Worm (Caenorhabditis elegans) whole organism, early embryonic: ENCODE measurements around the gene H38K22.9.

Experiments used
- B0310.2 ChIP-seq: sonication (generic microtip); optimal IDR thresholded peaks from 2 replicates; lab custom pipeline; 2016; ENCODE audit warnings: mild to moderate bottlenecking, missing genetic modification characterization, missing compliant biosample characterization
- ama-1 ChIP-seq: fragments of 150-350 bp; optimal IDR thresholded peaks from 2 replicates; lab custom pipeline; 2014
- ceh-13 ChIP-seq: fragments of 200-800 bp; sonication (Bioruptor generic); optimal IDR thresholded peaks from 2 replicates; lab custom pipeline; 2018; ENCODE audit warnings: mild to moderate bottlenecking, missing genetic modification characterization, missing compliant biosample characterization
- ceh-36 ChIP-seq: sonication (generic microtip); optimal IDR thresholded peaks from 2 replicates; lab custom pipeline; 2016; ENCODE audit warnings: missing genetic modification characterization, inconsistent platforms, missing compliant biosample characterization
- ets-7 ChIP-seq: sonication (generic microtip); optimal IDR thresholded peaks from 2 replicates; lab custom pipeline; 2016; ENCODE audit warnings: missing genotype, missing genetic modification characterization, missing compliant biosample characterization
- hmbx-1 ChIP-seq: sonication (generic microtip); optimal IDR thresholded peaks from 2 replicates; lab custom pipeline; 2016; ENCODE audit warnings: mild to moderate bottlenecking, missing genetic modification characterization, missing compliant biosample characterization
- pes-1 ChIP-seq: fragments of 200-800 bp; sonication (Bioruptor generic); IDR thresholded peaks from 2 replicates; pipeline ENCODE4 v1.3.6; 2022; ENCODE audit warnings: missing genetic modification reagents, missing genetic modification characterization, missing compliant biosample characterization
- scrt-1 ChIP-seq: fragments of 200-800 bp; sonication (Bioruptor generic); IDR thresholded peaks from 2 replicates; pipeline ENCODE4 v1.3.6; 2022; ENCODE audit warnings: missing genetic modification characterization, missing compliant biosample characterization
- tbx-11 ChIP-seq: fragments of 200-800 bp; sonication (Bioruptor generic); IDR thresholded peaks from 2 replicates; pipeline ENCODE4 v1.3.6; 2022; ENCODE audit warnings: missing genetic modification characterization, missing compliant biosample characterization

- no peak for TF ChIP-seq ama-1
- no peak for TF ChIP-seq ets-7 (tag; lab: Kevin White, UChicago)
- no peak for TF ChIP-seq ceh-13 (GFP tag; lab: Kevin White, UChicago)
- TF ChIP-seq scrt-1 (GFP tag; lab: Robert Waterston, UW), result no peak
- TF ChIP-seq tbx-11, result no peak
- TF ChIP-seq pes-1 (GFP tag; lab: Robert Waterston, UW), result no peak
- no peak for TF ChIP-seq hmbx-1 (tag; lab: Kevin White, UChicago)
- no peak for TF ChIP-seq B0310.2 (tag; lab: Kevin White, UChicago)
- no peak for TF ChIP-seq ceh-36 (tag; lab: Kevin White, UChicago)
Observed at ce11 chrIII:4372894-4373293, 48.9 kb downstream of the H38K22.9 start.
